Fruit fly (Drosophila melanogaster) whole organism, embryonic: ENCODE results near the gene Zw.

Experiments used
- Abd-B ChIP-seq: fragments of 200-800 bp; sonication (Bioruptor generic); optimal IDR thresholded peaks from 2 replicates; lab custom pipeline; 2018; ENCODE audit warnings: missing biosample characterization, mild to moderate bottlenecking, missing genetic modification characterization, moderate library complexity
- B-H1 ChIP-seq: fragments of 200-800 bp; sonication (Bioruptor generic); IDR thresholded peaks from 3 replicates; pipeline ENCODE4 v1.3.6; 2022; ENCODE audit warnings: missing biosample characterization, missing genetic modification characterization
- CG10543 ChIP-seq: fragments of 200-800 bp; sonication (Bioruptor generic); optimal IDR thresholded peaks from 3 replicates; lab custom pipeline; 2017; ENCODE audit warnings: missing biosample characterization, mild to moderate bottlenecking, missing genetic modification characterization, moderate library complexity
- CG10959 ChIP-seq: fragments of 200-800 bp; sonication (Bioruptor generic); IDR thresholded peaks from 2 replicates; pipeline ENCODE4 v1.3.6; 2022; ENCODE audit warnings: missing biosample characterization, missing genetic modification characterization
- CG11504 ChIP-seq: fragments of 200-800 bp; sonication (Bioruptor generic); optimal IDR thresholded peaks from 3 replicates; lab custom pipeline; 2019; ENCODE audit warnings: missing biosample characterization, mild to moderate bottlenecking, missing genetic modification characterization, moderate library complexity
- CG11695 ChIP-seq: fragments of 200-800 bp; sonication (Bioruptor generic); IDR thresholded peaks from 3 replicates; pipeline ENCODE4 v1.3.6; 2022; ENCODE audit warnings: missing biosample characterization, missing genetic modification characterization
- CG12104 ChIP-seq: fragments of 200-800 bp; sonication (Bioruptor generic); optimal IDR thresholded peaks from 3 replicates; lab custom pipeline; 2016; ENCODE audit warnings: missing biosample characterization, missing genetic modification characterization
- CG12744 ChIP-seq: fragments of 200-800 bp; sonication (Bioruptor generic); optimal IDR thresholded peaks from 2 replicates; lab custom pipeline; 2016; ENCODE audit warnings: missing biosample characterization, missing genetic modification characterization
- CG14667 ChIP-seq: fragments of 200-800 bp; sonication (Bioruptor generic); IDR thresholded peaks from 2 replicates; pipeline ENCODE4 v1.3.6; 2022; ENCODE audit warnings: missing biosample characterization, missing genetic modification characterization
- CG15696 ChIP-seq: fragments of 200-800 bp; sonication (Bioruptor generic); optimal IDR thresholded peaks from 2 replicates; lab custom pipeline; 2019; ENCODE audit warnings: missing biosample characterization, mild to moderate bottlenecking, missing genetic modification characterization, moderate library complexity
- CG16863 ChIP-seq: fragments of 200-800 bp; sonication (Bioruptor generic); optimal IDR thresholded peaks from 3 replicates; lab custom pipeline; 2016; ENCODE audit warnings: missing biosample characterization, missing genetic modification characterization
- CG17802 ChIP-seq: fragments of 200-800 bp; sonication (Bioruptor generic); optimal IDR thresholded peaks from 2 replicates; lab custom pipeline; 2018; ENCODE audit warnings: missing biosample characterization, mild to moderate bottlenecking, missing genetic modification characterization, moderate library complexity
- CG1832 ChIP-seq: fragments of 200-800 bp; sonication (Bioruptor generic); optimal IDR thresholded peaks from 2 replicates; lab custom pipeline; 2017; ENCODE audit warnings: missing biosample characterization, mild to moderate bottlenecking, missing genetic modification characterization, inconsistent platforms
- CG18619 ChIP-seq: fragments of 200-800 bp; sonication (Bioruptor generic); optimal IDR thresholded peaks from 3 replicates; lab custom pipeline; 2017; ENCODE audit warnings: missing biosample characterization, mild to moderate bottlenecking, missing genetic modification characterization
- CG2116 ChIP-seq: fragments of 200-800 bp; sonication (Bioruptor generic); optimal IDR thresholded peaks from 3 replicates; lab custom pipeline; 2018; ENCODE audit warnings: missing biosample characterization, mild to moderate bottlenecking, missing genetic modification characterization
- CG30431 ChIP-seq: fragments of 200-800 bp; sonication (Bioruptor generic); optimal IDR thresholded peaks from 2 replicates; lab custom pipeline; 2017; ENCODE audit warnings: missing biosample characterization, missing genetic modification characterization
- CG33557 ChIP-seq: fragments of 200-800 bp; sonication (Bioruptor generic); optimal IDR thresholded peaks from 2 replicates; lab custom pipeline; 2019; ENCODE audit warnings: missing biosample characterization, mild to moderate bottlenecking, missing genetic modification characterization, moderate library complexity
- CG34224 ChIP-seq: fragments of 200-800 bp; sonication (Bioruptor generic); IDR thresholded peaks from 3 replicates; pipeline ENCODE4 v1.3.6; 2022; ENCODE audit warnings: missing biosample characterization, missing genetic modification characterization; ENCODE audit not compliant: partially characterized antibody
- CG3847 ChIP-seq: fragments of 200-800 bp; sonication (Bioruptor generic); IDR thresholded peaks from 2 replicates; pipeline ENCODE4 v1.3.6; 2022; ENCODE audit warnings: missing biosample characterization, missing genetic modification characterization
- CG3995 ChIP-seq: fragments of 200-800 bp; sonication (Bioruptor generic); optimal IDR thresholded peaks from 3 replicates; lab custom pipeline; 2016; ENCODE audit warnings: missing biosample characterization, missing genetic modification characterization
- CG8388 ChIP-seq: fragments of 200-800 bp; sonication (Bioruptor generic); optimal IDR thresholded peaks from 2 replicates; lab custom pipeline; 2019; ENCODE audit warnings: missing biosample characterization, mild to moderate bottlenecking, missing genetic modification characterization, moderate library complexity
- CHES-1-like ChIP-seq: fragments of 200-800 bp; sonication (Bioruptor generic); optimal IDR thresholded peaks from 2 replicates; lab custom pipeline; 2016; ENCODE audit warnings: missing biosample characterization, missing genetic modification characterization
- CoRest ChIP-seq: fragments of 200-800 bp; sonication (Bioruptor generic); optimal IDR thresholded peaks from 3 replicates; lab custom pipeline; 2018; ENCODE audit warnings: missing biosample characterization, mild to moderate bottlenecking, missing genetic modification characterization, moderate library complexity
- Deaf1 ChIP-seq: fragments of 200-800 bp; optimal IDR thresholded peaks from 3 replicates; lab custom pipeline; 2019; ENCODE audit warnings: missing biosample characterization, mild to moderate bottlenecking, missing genetic modification characterization, moderate library complexity
- Dek ChIP-seq: fragments of 200-800 bp; sonication (Bioruptor generic); optimal IDR thresholded peaks from 3 replicates; lab custom pipeline; 2019; ENCODE audit warnings: missing biosample characterization, mild to moderate bottlenecking, missing genetic modification characterization, moderate library complexity
- Fer3 ChIP-seq: fragments of 200-800 bp; sonication (Bioruptor generic); optimal IDR thresholded peaks from 2 replicates; lab custom pipeline; 2018; ENCODE audit warnings: missing biosample characterization, mild to moderate bottlenecking, missing genetic modification characterization, moderate library complexity
- HLH4C ChIP-seq: fragments of 200-800 bp; sonication (Bioruptor generic); IDR thresholded peaks from 3 replicates; pipeline ENCODE4 v1.3.6; 2022; ENCODE audit warnings: missing biosample characterization, missing genetic modification characterization; ENCODE audit not compliant: partially characterized antibody
- Lpt ChIP-seq: fragments of >200 bp; optimal IDR thresholded peaks from 2 replicates; lab custom pipeline; 2018; ENCODE audit warnings: missing biosample characterization, missing genetic modification characterization
- Nf-YB ChIP-seq: fragments of 200-800 bp; sonication (Bioruptor generic); optimal IDR thresholded peaks from 3 replicates; lab custom pipeline; 2019; ENCODE audit warnings: missing biosample characterization, mild to moderate bottlenecking, missing genetic modification characterization, moderate library complexity
- Ravus ChIP-seq: fragments of 200-800 bp; sonication (Bioruptor generic); IDR thresholded peaks from 2 replicates; pipeline ENCODE4 v1.3.6; 2022; ENCODE audit warnings: missing biosample characterization, missing genetic modification characterization
- ab ChIP-seq: fragments of 200-800 bp; sonication (Bioruptor generic); optimal IDR thresholded peaks from 2 replicates; lab custom pipeline; 2016; ENCODE audit warnings: missing biosample characterization, missing genetic modification characterization
- ap ChIP-seq: fragments of 200-800 bp; sonication (Bioruptor generic); IDR thresholded peaks from 2 replicates; pipeline ENCODE4 v1.3.6; 2022; ENCODE audit warnings: missing biosample characterization, missing genetic modification characterization
- ato ChIP-seq: fragments of 200-800 bp; sonication (Bioruptor generic); IDR thresholded peaks from 2 replicates; pipeline ENCODE4 v1.3.6; 2022; ENCODE audit warnings: missing biosample characterization, missing genetic modification characterization; ENCODE audit not compliant: partially characterized antibody
- az2 ChIP-seq: fragments of 200-800 bp; sonication (Bioruptor generic); optimal IDR thresholded peaks from 3 replicates; lab custom pipeline; 2016; ENCODE audit warnings: missing biosample characterization, missing genetic modification characterization
- btn ChIP-seq: fragments of 200-800 bp; sonication (Bioruptor generic); optimal IDR thresholded peaks from 2 replicates; lab custom pipeline; 2016; ENCODE audit warnings: missing biosample characterization, missing genetic modification characterization
- corto ChIP-seq: fragments of 200-800 bp; sonication (Bioruptor generic); optimal IDR thresholded peaks from 2 replicates; lab custom pipeline; 2016; ENCODE audit warnings: missing biosample characterization, mild to moderate bottlenecking, missing genetic modification characterization, moderate library complexity
- dmrt11E ChIP-seq: fragments of 200-800 bp; sonication (Bioruptor generic); optimal IDR thresholded peaks from 3 replicates; lab custom pipeline; 2018; ENCODE audit warnings: missing biosample characterization, mild to moderate bottlenecking, missing genetic modification characterization, moderate library complexity
- gt ChIP-seq: fragments of 200-800 bp; sonication (Bioruptor generic); IDR thresholded peaks from 2 replicates; pipeline ENCODE4 v1.3.6; 2022; ENCODE audit warnings: missing biosample characterization, missing genetic modification characterization
- ham ChIP-seq: fragments of 200-800 bp; sonication (Bioruptor generic); IDR thresholded peaks from 2 replicates; pipeline ENCODE4 v1.3.6; 2022; ENCODE audit warnings: missing biosample characterization, missing genetic modification characterization
- kay ChIP-seq: fragments of 200-800 bp; sonication (Bioruptor generic); optimal IDR thresholded peaks from 2 replicates; lab custom pipeline; 2016; ENCODE audit warnings: missing biosample characterization, missing genetic modification characterization
- ken ChIP-seq: fragments of 200-800 bp; sonication (Bioruptor generic); IDR thresholded peaks from 3 replicates; pipeline ENCODE4 v1.3.6; 2022; ENCODE audit warnings: missing biosample characterization, missing genetic modification characterization
- klu ChIP-seq: fragments of 200-800 bp; sonication (Bioruptor generic); IDR thresholded peaks from 2 replicates; pipeline ENCODE4 v1.3.6; 2022; ENCODE audit warnings: missing biosample characterization, missing genetic modification characterization
- org-1 ChIP-seq: fragments of 200-800 bp; sonication (Bioruptor generic); optimal IDR thresholded peaks from 2 replicates; lab custom pipeline; 2017; ENCODE audit warnings: missing biosample characterization, missing genetic modification characterization
- schlank ChIP-seq: fragments of 200-800 bp; sonication (Bioruptor generic); optimal IDR thresholded peaks from 2 replicates; lab custom pipeline; 2018; ENCODE audit warnings: missing biosample characterization, mild to moderate bottlenecking, missing genetic modification characterization
- sima ChIP-seq: fragments of 200-800 bp; sonication (Bioruptor generic); optimal IDR thresholded peaks from 2 replicates; lab custom pipeline; 2016; ENCODE audit warnings: missing biosample characterization, missing genetic modification characterization
- stwl ChIP-seq: fragments of 200-800 bp; sonication (Bioruptor generic); optimal IDR thresholded peaks from 3 replicates; lab custom pipeline; 2018; ENCODE audit warnings: missing biosample characterization, mild to moderate bottlenecking, missing genetic modification characterization, moderate library complexity
- sug ChIP-seq: fragments of 200-800 bp; optimal IDR thresholded peaks from 2 replicates; lab custom pipeline; 2019; ENCODE audit warnings: missing biosample characterization, mild to moderate bottlenecking, missing genetic modification characterization, moderate library complexity
- tap ChIP-seq: fragments of 200-800 bp; optimal IDR thresholded peaks from 3 replicates; lab custom pipeline; 2019; ENCODE audit warnings: missing biosample characterization, mild to moderate bottlenecking, missing genetic modification characterization, moderate library complexity
- ttk ChIP-seq: fragments of 200-800 bp; sonication (Bioruptor generic); IDR thresholded peaks from 2 replicates; pipeline ENCODE4 v2.1.2; 2022; ENCODE audit warnings: missing biosample characterization, missing genetic modification characterization
- unc-4 ChIP-seq: fragments of 200-800 bp; sonication (Bioruptor generic); IDR thresholded peaks from 2 replicates; pipeline ENCODE4 v1.3.6; 2022; ENCODE audit warnings: missing biosample characterization, missing genetic modification characterization; ENCODE audit not compliant: partially characterized antibody

The Zw gene

DNA sequence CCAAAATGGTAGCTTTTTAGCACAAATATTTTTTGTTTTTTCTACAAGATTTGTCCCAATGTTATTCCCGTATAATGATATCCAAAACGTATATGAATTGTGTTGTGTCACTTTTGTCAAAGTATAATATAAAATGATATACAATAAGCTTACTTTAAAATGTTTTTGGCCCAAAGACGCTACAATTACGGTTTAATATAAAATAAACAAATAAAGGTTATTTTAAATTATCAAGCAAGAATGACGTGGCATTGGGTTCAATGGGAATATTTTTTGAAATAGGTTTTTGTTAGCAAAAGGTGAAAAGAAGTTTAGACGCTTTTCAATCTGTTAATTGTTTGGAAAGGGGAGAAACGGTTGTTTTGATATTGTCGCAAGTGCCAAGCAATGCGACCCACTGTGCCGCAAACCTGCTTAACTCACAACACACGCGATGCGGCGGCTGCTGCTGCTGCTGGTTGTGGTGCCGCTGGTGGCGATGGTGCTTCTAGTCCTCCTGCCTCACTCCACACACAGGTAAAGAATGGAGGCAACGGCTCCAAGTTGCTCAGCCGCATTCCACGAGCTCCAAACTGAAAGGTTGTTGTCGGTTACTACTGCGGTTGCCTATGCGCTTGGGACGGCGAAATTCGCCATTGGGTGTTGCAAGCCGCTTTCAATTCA is 3.7 kb upstream of the Zw start (continued):
- TF ChIP-seq CG33557 (GFP tag; lab: Kevin White, UChicago) (peak; percentile 57), CG8388 (peak; percentile 39), az2 (peak; percentile 64), CG3847 (GFP tag; lab: Robert Waterston, UW) (no peak), CHES-1-like (no peak), CoRest (tag; lab: Kevin White, UChicago) (peak; percentile 76), CG1832 (GFP tag; lab: Kevin White, UChicago) (no peak), klu (GFP tag; lab: Robert Waterston, UW) (no peak), CG3995 (GFP tag; lab: Kevin White, UChicago) (no peak), Fer3 (tag; lab: Kevin White, UChicago) (peak; percentile 44), HLH4C (GFP tag; lab: Robert Waterston, UW) (no peak), CG15696 (tag; lab: Kevin White, UChicago) (peak; percentile 61), schlank (tag; lab: Kevin White, UChicago) (no peak), CG17802 (tag; lab: Kevin White, UChicago) (no peak), CG10959 (GFP tag; lab: Robert Waterston, UW) (no peak), Lpt (GFP tag; lab: Kevin White, UChicago) (no peak), tap (no peak), Deaf1 (tag; lab: Kevin White, UChicago) (no peak), kay (no peak), org-1 (peak; percentile 51), CG14667 (GFP tag; lab: Robert Waterston, UW) (no peak), sima (GFP tag; lab: Kevin White, UChicago) (no peak), btn (no peak), ham (no peak), ken (GFP tag; lab: Robert Waterston, UW) (no peak), ato (GFP tag; lab: Robert Waterston, UW) (no peak), ap (GFP tag; lab: Robert Waterston, UW) (no peak), gt (GFP tag; lab: Robert Waterston, UW) (no peak), CG34224 (no peak), CG12104 (peak; percentile 61), unc-4 (no peak), dmrt11E (tag; lab: Kevin White, UChicago) (peak; percentile 70), Ravus (no peak), stwl (tag; lab: Kevin White, UChicago) (no peak), ttk (GFP tag; lab: Robert Waterston, UW) (no peak), sug (tag; lab: Kevin White, UChicago) (no peak), CG16863 (GFP tag; lab: Kevin White, UChicago) (no peak), B-H1 (GFP tag; lab: Robert Waterston, UW) (no peak; the same call in 2 of the 3 replicates), Dek (tag; lab: Kevin White, UChicago) (peak; percentile 32), CG11504 (tag; lab: Kevin White, UChicago) (peak; percentile 53), corto (GFP tag; lab: Kevin White, UChicago) (no peak), Nf-YB (no peak), ab (GFP tag; lab: Kevin White, UChicago) (peak; percentile 4), CG12744 (no peak), CG18619 (GFP tag; lab: Kevin White, UChicago) (peak; percentile 71), Abd-B (peak; percentile 41), CG11695 (GFP tag; lab: Robert Waterston, UW) (peak; percentile 46; the same call in 2 of the 3 replicates), CG30431 (GFP tag; lab: Kevin White, UChicago) (peak; percentile 4), CG2116 (GFP tag; lab: Kevin White, UChicago) (peak; percentile 5), CG10543 (peak; percentile 24)
